Worm (Caenorhabditis elegans) whole organism, L4 larva: ENCODE results near the gene epi-1.
A peak's percentile ranks its signal among the peaks of the same experiment; 100 is the strongest.

ENCODE experiments used
- F10B5.3 ChIP-seq: sonication (generic microtip); optimal IDR thresholded peaks from 2 replicates; lab custom pipeline; 2016; ENCODE audit warnings: mild to moderate bottlenecking, missing genetic modification characterization, missing compliant biosample characterization
- mxl-3 ChIP-seq: fragments of 200-800 bp; sonication (Bioruptor generic); optimal IDR thresholded peaks from 2 replicates; lab custom pipeline; 2018; ENCODE audit warnings: mild to moderate bottlenecking, missing genetic modification characterization, missing compliant biosample characterization
- unc-62 ChIP-seq, 3 experiments: fragments of 150-350 bp in 1 of 3; sonication (generic microtip); optimal IDR thresholded peaks in 2 of 3; peaks in 1 of 3; 1 replicate in 1 of 3; 2 replicates in 2 of 3; lab custom pipeline; 2014 to 2017; ENCODE audit warnings: missing biosample characterization in 3 of 3, missing genetic modification characterization in 3 of 3, missing genetic modification reagents in 3 of 3, missing genotype in 1 of 3

epi-1 gene

DNA sequence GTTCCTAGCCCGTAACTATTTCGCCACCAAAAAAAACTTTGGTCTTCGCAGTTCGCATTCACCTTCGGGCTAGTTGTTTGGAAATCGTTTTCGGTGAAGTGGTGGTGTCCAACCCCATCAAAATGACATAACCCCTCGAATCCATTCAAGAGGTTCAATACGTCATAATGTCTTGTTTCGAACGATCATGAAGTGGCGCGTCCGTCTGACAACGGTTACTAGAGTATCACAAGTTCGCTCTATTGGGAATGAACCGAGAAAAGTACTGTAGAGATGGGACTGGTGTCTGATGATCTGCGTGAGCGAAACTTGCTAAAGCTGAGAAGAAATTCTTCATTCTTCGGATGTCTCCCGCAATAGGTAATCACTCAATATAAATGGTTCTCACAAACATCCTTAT, 61.1 kb downstream of the epi-1 start, which contains the start of gene ZC168.2:
ZC168.2 (plus strand) TSS at position 301 of the 400 bp plus-strand sequence.
- TF ChIP-seq F10B5.3 (tag; lab: Kevin White, UChicago) (no peak), unc-62 (GFP tag; optimal IDR thresholded peaks at IDR 0.05 in 1 of 2; lab: Kevin White, UChicago) (peak in 1 of 2 experiments; percentile 79), unc-62 (tag; optimal IDR thresholded peaks at IDR 0.05; lab: Kevin White, UChicago) (no peak), mxl-3 (no peak)
